Fruit fly (Drosophila melanogaster): ENCODE results near the gene CG3777.

DNA sequence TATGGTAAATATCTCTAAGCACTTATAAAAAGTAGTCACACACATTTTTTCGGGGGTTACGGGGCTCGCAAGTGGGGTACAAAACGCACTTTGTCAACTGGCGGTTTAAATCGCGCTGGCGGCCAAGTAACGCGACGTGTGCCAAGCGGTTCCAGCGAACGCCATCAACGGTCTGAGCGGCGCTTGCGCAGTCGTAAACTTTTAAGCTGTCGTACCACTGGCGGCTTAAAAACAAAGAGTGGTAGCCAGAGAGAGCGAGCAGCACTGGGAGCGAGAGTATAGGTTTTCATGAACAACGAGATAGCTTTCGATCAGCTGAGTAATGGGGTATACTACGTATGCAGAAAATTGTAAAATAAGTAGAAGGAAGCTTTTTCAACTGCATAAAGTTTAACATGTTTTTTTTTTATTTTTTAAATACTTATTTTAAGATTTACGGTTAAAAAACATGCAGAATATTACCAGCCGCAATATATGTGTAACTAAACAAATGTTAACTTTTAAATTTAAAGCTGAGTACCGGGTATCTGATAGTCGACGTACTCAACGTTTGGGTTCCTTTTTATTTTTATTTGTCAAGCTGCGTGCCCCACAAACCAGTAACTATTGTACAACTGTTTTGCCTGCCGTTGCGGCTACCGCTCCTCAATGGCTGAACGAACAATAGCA is 55.3 kb downstream of the CG3777 start:
- TF ChIP-seq usp (GFP tag; optimal IDR thresholded peaks at IDR 0.05) (no peak), psq (optimal IDR thresholded peaks at IDR 0.05) (no peak), Dll (optimal IDR thresholded peaks at IDR 0.05) (no peak), pan (optimal IDR thresholded peaks at IDR 0.05) (no peak), EcR (GFP tag; optimal IDR thresholded peaks at IDR 0.05) (no peak), CG8478 (optimal IDR thresholded peaks at IDR 0.05) (no peak)

All from whole organism.